Worm (Caenorhabditis elegans) whole organism, mixed stage, embryonic: ENCODE results near the gene K02D3.2.

Source experiments
- elt-3 ChIP-seq: fragments of 150-350 bp; optimal IDR thresholded peaks from 2 replicates; lab custom pipeline; 2014; ENCODE audit warnings: missing biosample characterization, missing genetic modification characterization
- lin-13 ChIP-seq: fragments of 150-350 bp; optimal IDR thresholded peaks from 2 replicates; lab custom pipeline; 2014; ENCODE audit warnings: missing biosample characterization, missing genetic modification characterization
- nhr-237 ChIP-seq: fragments of 150-350 bp; optimal IDR thresholded peaks from 2 replicates; lab custom pipeline; 2014; ENCODE audit warnings: missing biosample characterization, missing genetic modification characterization
- unc-39 ChIP-seq: fragments of 150-350 bp; optimal IDR thresholded peaks from 2 replicates; lab custom pipeline; 2014; ENCODE audit warnings: missing biosample characterization, missing genetic modification characterization

- TF ChIP-seq nhr-237 (tag; lab: Kevin White, UChicago) = no peak
- no peak for TF ChIP-seq lin-13 (tag; lab: Kevin White, UChicago)
- no peak for TF ChIP-seq elt-3 (tag; lab: Kevin White, UChicago)
- no peak for TF ChIP-seq unc-39
These were observed 42.7 kb upstream of the K02D3.2 start for ce11 chrX:13754498-13754897.
